Worm (Caenorhabditis elegans) whole organism, mixed stage, embryonic: ENCODE data around the gene C05D9.3.

ENCODE experiments used
- lin-13 ChIP-seq: fragments of 150-350 bp; optimal IDR thresholded peaks from 2 replicates; lab custom pipeline; 2014; ENCODE audit warnings: missing biosample characterization, missing genetic modification characterization
- nhr-237 ChIP-seq: fragments of 150-350 bp; optimal IDR thresholded peaks from 2 replicates; lab custom pipeline; 2014; ENCODE audit warnings: missing biosample characterization, missing genetic modification characterization
- unc-62 ChIP-seq: fragments of 150-350 bp; optimal IDR thresholded peaks from 2 replicates; lab custom pipeline; 2014; ENCODE audit warnings: missing biosample characterization, missing genetic modification reagents, missing genetic modification characterization

ce11 chrX:1094332-1094731 is 17.4 kb upstream of the C05D9.3 start:
- no peak for TF ChIP-seq nhr-237 (tag; lab: Kevin White, UChicago)
- TF ChIP-seq unc-62, result no peak
- TF ChIP-seq lin-13, result no peak
